Worm (Caenorhabditis elegans) whole organism, L1 larva: Measurements from ENCODE around the gene Y57A10A.29.

Experiments
- C04F5.9 ChIP-seq: sonication (generic microtip); optimal IDR thresholded peaks from 2 replicates; lab custom pipeline; 2016; ENCODE audit warnings: missing genetic modification characterization, missing compliant biosample characterization
- C16A3.4 ChIP-seq: fragments of 150-350 bp; optimal IDR thresholded peaks from 2 replicates; lab custom pipeline; 2014; ENCODE audit warnings: missing biosample characterization, missing genetic modification characterization
- C34B4.2 ChIP-seq: sonication (generic microtip); optimal IDR thresholded peaks from 2 replicates; lab custom pipeline; 2017; ENCODE audit warnings: mild to moderate bottlenecking, missing genetic modification characterization, missing compliant biosample characterization
- F16B12.6 ChIP-seq: fragments of 150-350 bp; optimal IDR thresholded peaks from 2 replicates; lab custom pipeline; 2014; ENCODE audit warnings: missing biosample characterization, missing genetic modification characterization
- Y116A8C.19 ChIP-seq: sonication (generic microtip); optimal IDR thresholded peaks from 2 replicates; lab custom pipeline; 2016; ENCODE audit warnings: missing compliant biosample characterization, missing genetic modification characterization, borderline replicate concordance
- aly-2 ChIP-seq: fragments of 150-350 bp; optimal IDR thresholded peaks from 2 replicates; lab custom pipeline; 2014; ENCODE audit warnings: missing biosample characterization, missing genetic modification characterization
- blmp-1 ChIP-seq: fragments of 150-350 bp; optimal IDR thresholded peaks from 2 replicates; lab custom pipeline; 2014; ENCODE audit warnings: missing biosample characterization, missing genetic modification characterization
- ceh-8 ChIP-seq: fragments of 200-800 bp; sonication (Bioruptor generic); optimal IDR thresholded peaks from 2 replicates; lab custom pipeline; 2018; ENCODE audit warnings: mild to moderate bottlenecking, missing genetic modification characterization, moderate library complexity, missing compliant biosample characterization
- ceh-82 ChIP-seq, 3 experiments: fragments of 150-350 bp in 1 of 3; sonication (generic microtip) in 2 of 3; optimal IDR thresholded peaks; 2 replicates each; lab custom pipeline; 2014 to 2017; ENCODE audit warnings: missing biosample characterization in 3 of 3, missing genetic modification characterization in 3 of 3
- ceh-88 ChIP-seq: fragments of 200-800 bp; sonication (Bioruptor generic); IDR thresholded peaks from 2 replicates; pipeline ENCODE4 v1.3.6; 2022; ENCODE audit warnings: missing genetic modification characterization, missing compliant biosample characterization
- ceh-90 ChIP-seq: sonication (generic microtip); optimal IDR thresholded peaks from 2 replicates; lab custom pipeline; 2016; ENCODE audit warnings: missing genetic modification characterization, missing compliant biosample characterization
- efl-1 ChIP-seq, 4 experiments: fragments of 150-350 bp; optimal IDR thresholded peaks in 3 of 4; peaks in 1 of 4; 1 replicate in 1 of 4; 2 replicates in 3 of 4; lab custom pipeline; 2014; ENCODE audit warnings: missing biosample characterization in 2 of 4, missing genetic modification characterization in 2 of 4, missing genetic modification reagents in 2 of 4
- efl-3 ChIP-seq: fragments of 200-800 bp; sonication (Bioruptor generic); optimal IDR thresholded peaks from 2 replicates; lab custom pipeline; 2018; ENCODE audit warnings: mild to moderate bottlenecking, missing genetic modification characterization, missing compliant biosample characterization
- elt-2 ChIP-seq: sonication (generic microtip); optimal IDR thresholded peaks from 2 replicates; lab custom pipeline; 2016; ENCODE audit warnings: missing genetic modification characterization, mild to moderate bottlenecking, inconsistent platforms, missing compliant biosample characterization, missing genetic modification reagents
- elt-3 ChIP-seq, 6 experiments: fragments of 150-350 bp in 1 of 6; sonication (generic microtip); optimal IDR thresholded peaks; 2 replicates each; lab custom pipeline; 2017 to 2018; ENCODE audit warnings: missing biosample characterization in 6 of 6, missing genetic modification characterization in 6 of 6, inconsistent platforms in 1 of 6
- ets-5 ChIP-seq: fragments of 200-800 bp; sonication (Bioruptor generic); IDR thresholded peaks from 2 replicates; pipeline ENCODE4 v1.3.6; 2022; ENCODE audit warnings: missing genetic modification characterization, missing compliant biosample characterization
- grh-1 ChIP-seq: fragments of 200-800 bp; sonication (Bioruptor generic); IDR thresholded peaks from 2 replicates; pipeline ENCODE4 v1.3.6; 2022; ENCODE audit warnings: missing genetic modification reagents, missing genetic modification characterization, missing compliant biosample characterization
- isw-1 ChIP-seq: fragments of 200-800 bp; sonication (Bioruptor generic); IDR thresholded peaks from 2 replicates; pipeline ENCODE4 v1.3.6; 2022; ENCODE audit warnings: missing genetic modification characterization, missing compliant biosample characterization
- jun-1 ChIP-seq: fragments of 150-350 bp; optimal IDR thresholded peaks from 2 replicates; lab custom pipeline; 2014; ENCODE audit warnings: missing biosample characterization, missing genetic modification reagents, missing genetic modification characterization
- lin-13 ChIP-seq: fragments of 150-350 bp; optimal IDR thresholded peaks from 2 replicates; lab custom pipeline; 2014; ENCODE audit warnings: missing biosample characterization, missing genetic modification reagents, missing genetic modification characterization
- lin-14 ChIP-seq: fragments of 200-800 bp; sonication (Bioruptor generic); optimal IDR thresholded peaks from 2 replicates; lab custom pipeline; 2018; ENCODE audit warnings: mild to moderate bottlenecking, missing genetic modification characterization, moderate library complexity, missing compliant biosample characterization
- lin-35 ChIP-seq, 2 experiments: fragments of 150-350 bp; optimal IDR thresholded peaks; 2 replicates each; lab custom pipeline; 2014; ENCODE audit warnings: missing biosample characterization in 2 of 2, missing genetic modification characterization in 2 of 2, missing genetic modification reagents in 2 of 2
- lin-39 ChIP-seq: fragments of 150-350 bp; optimal IDR thresholded peaks from 2 replicates; lab custom pipeline; 2014; ENCODE audit warnings: missing biosample characterization, missing genetic modification reagents, missing genetic modification characterization
- lir-3 ChIP-seq: sonication (generic microtip); optimal IDR thresholded peaks from 2 replicates; lab custom pipeline; 2016; ENCODE audit warnings: mild to moderate bottlenecking, missing genetic modification characterization, moderate library complexity, missing compliant biosample characterization; ENCODE audit not compliant: poor library complexity
- lsy-2 ChIP-seq, 2 experiments: fragments of 150-350 bp; optimal IDR thresholded peaks; 2 replicates each; lab custom pipeline; 2014; ENCODE audit warnings: missing biosample characterization in 2 of 2, missing genetic modification characterization in 2 of 2
- mef-2 ChIP-seq: fragments of 150-350 bp; optimal IDR thresholded peaks from 2 replicates; lab custom pipeline; 2014; ENCODE audit warnings: missing biosample characterization, missing genetic modification characterization
- mep-1 ChIP-seq: fragments of 150-350 bp; optimal IDR thresholded peaks from 2 replicates; lab custom pipeline; 2014; ENCODE audit warnings: missing biosample characterization, missing genetic modification characterization
- nhr-11 ChIP-seq: fragments of 150-350 bp; optimal IDR thresholded peaks from 2 replicates; lab custom pipeline; 2014; ENCODE audit warnings: missing biosample characterization, missing genetic modification characterization
- nhr-12 ChIP-seq: sonication (generic microtip); optimal IDR thresholded peaks from 2 replicates; lab custom pipeline; 2017; ENCODE audit warnings: missing biosample characterization, missing genetic modification characterization
- nhr-19 ChIP-seq: fragments of 200-800 bp; sonication (Bioruptor generic); conservative IDR thresholded peaks from 2 replicates; pipeline ENCODE4 v1.3.6; 2022; ENCODE audit warnings: missing genetic modification characterization, missing compliant biosample characterization
- nhr-20 ChIP-seq: sonication (generic microtip); optimal IDR thresholded peaks from 2 replicates; lab custom pipeline; 2016; ENCODE audit warnings: mild to moderate bottlenecking, missing genetic modification characterization, missing compliant biosample characterization
- nhr-237 ChIP-seq: fragments of 150-350 bp; optimal IDR thresholded peaks from 2 replicates; lab custom pipeline; 2014; ENCODE audit warnings: missing biosample characterization, missing genetic modification characterization
- nhr-77 ChIP-seq: fragments of 150-350 bp; optimal IDR thresholded peaks from 2 replicates; lab custom pipeline; 2014; ENCODE audit warnings: missing biosample characterization, missing genetic modification characterization
- nhr-85 ChIP-seq: sonication (generic microtip); peaks from one replicate; lab custom pipeline; 2016; ENCODE audit warnings: missing genetic modification characterization, inconsistent platforms, missing compliant biosample characterization
- nhr-90 ChIP-seq: sonication (generic microtip); optimal IDR thresholded peaks from 2 replicates; lab custom pipeline; 2016; ENCODE audit warnings: mild to moderate bottlenecking, missing genetic modification characterization, missing compliant biosample characterization; ENCODE audit not compliant: poor library complexity
- pag-3 ChIP-seq: sonication (generic microtip); optimal IDR thresholded peaks from 2 replicates; lab custom pipeline; 2017; ENCODE audit warnings: missing genetic modification characterization, mild to moderate bottlenecking, missing compliant biosample characterization, antibody characterized with exemption, borderline replicate concordance; ENCODE audit not compliant: insufficient read depth
- pax-3 ChIP-seq: fragments of 200-800 bp; sonication (Bioruptor generic); optimal IDR thresholded peaks from 2 replicates; lab custom pipeline; 2018; ENCODE audit warnings: mild to moderate bottlenecking, missing genetic modification characterization, moderate library complexity, missing compliant biosample characterization
- pqm-1 ChIP-seq: sonication (generic microtip); optimal IDR thresholded peaks from 3 replicates; lab custom pipeline; 2017; ENCODE audit warnings: missing biosample characterization, missing genetic modification characterization
- skn-1 ChIP-seq: fragments of 150-350 bp; optimal IDR thresholded peaks from 2 replicates; lab custom pipeline; 2014; ENCODE audit warnings: missing biosample characterization, missing genetic modification characterization
- snpc-4 ChIP-seq: fragments of 150-350 bp; optimal IDR thresholded peaks from 2 replicates; lab custom pipeline; 2014; ENCODE audit warnings: missing biosample characterization, missing genetic modification characterization
- sox-4 ChIP-seq: sonication (generic microtip); optimal IDR thresholded peaks from 2 replicates; lab custom pipeline; 2016; ENCODE audit warnings: missing genetic modification characterization, missing compliant biosample characterization
- sptf-1 ChIP-seq: fragments of 150-350 bp; optimal IDR thresholded peaks from 2 replicates; lab custom pipeline; 2014; ENCODE audit warnings: missing biosample characterization, missing genetic modification characterization
- sup-37 ChIP-seq: fragments of 200-800 bp; sonication (Bioruptor generic); optimal IDR thresholded peaks from 2 replicates; lab custom pipeline; 2018; ENCODE audit warnings: mild to moderate bottlenecking, missing genetic modification characterization, missing compliant biosample characterization
- swsn-7 ChIP-seq: sonication (generic microtip); optimal IDR thresholded peaks from 2 replicates; lab custom pipeline; 2016; ENCODE audit warnings: missing genetic modification characterization, missing compliant biosample characterization
- tbx-2 ChIP-seq: sonication (generic microtip); optimal IDR thresholded peaks from 2 replicates; lab custom pipeline; 2016; ENCODE audit warnings: missing genetic modification characterization, missing compliant biosample characterization
- tlp-1 ChIP-seq: fragments of 150-350 bp; optimal IDR thresholded peaks from 2 replicates; lab custom pipeline; 2014; ENCODE audit warnings: missing biosample characterization, missing genetic modification characterization
- unc-30 ChIP-seq: sonication (generic microtip); optimal IDR thresholded peaks from 2 replicates; lab custom pipeline; 2017; ENCODE audit warnings: missing biosample characterization, missing genetic modification characterization
- unc-86 ChIP-seq: sonication (generic microtip); optimal IDR thresholded peaks from 2 replicates; lab custom pipeline; 2016; ENCODE audit warnings: missing genetic modification characterization, missing compliant biosample characterization
- unc-98 ChIP-seq: fragments of 200-800 bp; sonication (Bioruptor generic); IDR thresholded peaks from 2 replicates; pipeline ENCODE4 v1.3.6; 2022; ENCODE audit warnings: missing genetic modification characterization, missing compliant biosample characterization
- vab-15 ChIP-seq: sonication (generic microtip); optimal IDR thresholded peaks from 2 replicates; lab custom pipeline; 2017; ENCODE audit warnings: missing genotype, mild to moderate bottlenecking, missing genetic modification characterization, missing compliant biosample characterization
- xbp-1 ChIP-seq: sonication (generic microtip); optimal IDR thresholded peaks from 2 replicates; lab custom pipeline; 2016; ENCODE audit warnings: missing genetic modification characterization, missing compliant biosample characterization
- zip-4 ChIP-seq: fragments of 200-800 bp; sonication (Bioruptor generic); optimal IDR thresholded peaks from 2 replicates; lab custom pipeline; 2018; ENCODE audit warnings: mild to moderate bottlenecking, missing genetic modification characterization, moderate library complexity, missing compliant biosample characterization
- ztf-4 ChIP-seq: fragments of 150-350 bp; optimal IDR thresholded peaks from 2 replicates; lab custom pipeline; 2014; ENCODE audit warnings: missing biosample characterization, missing genetic modification characterization

The Y57A10A.29 gene

DNA sequence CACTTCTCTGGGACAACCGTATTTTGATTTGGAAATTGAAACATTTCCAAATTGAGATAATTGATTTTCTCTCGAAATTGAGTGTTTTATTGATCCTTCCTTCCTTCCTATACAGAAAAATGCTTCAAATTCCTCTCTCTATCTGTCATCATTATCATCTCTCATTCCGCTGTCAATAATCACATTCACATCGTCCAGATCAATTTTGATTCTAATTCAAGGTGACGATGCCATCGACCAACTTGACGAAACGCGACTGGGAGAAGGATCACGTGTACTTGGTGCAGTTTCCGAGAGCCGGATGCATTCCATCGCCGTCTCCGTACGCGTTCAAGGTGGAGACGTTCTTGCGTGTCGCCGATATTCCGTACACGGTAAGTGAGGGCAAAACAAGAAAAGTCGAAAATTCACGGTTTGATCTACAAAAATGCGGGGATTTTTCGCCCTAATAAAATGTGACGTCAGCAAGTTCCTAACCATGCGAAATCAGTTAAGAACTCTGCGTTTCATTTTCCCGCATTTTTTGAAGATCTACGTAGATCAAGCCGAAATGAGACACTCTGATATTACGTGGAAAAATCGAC, 15.3 kb upstream of the Y57A10A.29 start, which contains the start of gene faxc-1:
TSS of gene faxc-1 (plus strand) at position 222 of the 584 bp plus-strand sequence.
- no peak for TF ChIP-seq efl-1 (optimal IDR thresholded peaks at IDR 0.05; lab: Kevin White, UChicago)
- no peak for TF ChIP-seq efl-1 (GFP tag; optimal IDR thresholded peaks at IDR 0.05 in 1 of 2; lab: Kevin White, UChicago)
- TF ChIP-seq pax-3 = no peak
- TF ChIP-seq pag-3 (tag; lab: Kevin White, UChicago) = peak; percentile 59
- no peak for TF ChIP-seq ceh-8 (GFP tag; lab: Kevin White, UChicago)
- no peak for TF ChIP-seq C34B4.2
- no peak for TF ChIP-seq pqm-1 (tag; lab: Kevin White, UChicago)
- peak; percentile 45 for TF ChIP-seq blmp-1
- no peak for TF ChIP-seq nhr-237 (tag; lab: Kevin White, UChicago)
- TF ChIP-seq vab-15 (tag; lab: Kevin White, UChicago) = no peak
- TF ChIP-seq tlp-1 (tag; lab: Kevin White, UChicago) = no peak
- TF ChIP-seq sox-4 (tag; lab: Kevin White, UChicago) = no peak
- TF ChIP-seq F16B12.6 (tag; lab: Kevin White, UChicago) = no peak
- no peak for TF ChIP-seq sptf-1 (tag; lab: Kevin White, UChicago)
- peak in 1 of 2 experiments; percentile 31 for TF ChIP-seq lsy-2 (tag; optimal IDR thresholded peaks at IDR 0.05; lab: Kevin White, UChicago)
- TF ChIP-seq ets-5 = no peak
- no peak for TF ChIP-seq isw-1
- TF ChIP-seq swsn-7 (tag; lab: Kevin White, UChicago) = no peak
- no peak for TF ChIP-seq ceh-88 (GFP tag; lab: Robert Waterston, UW)
- TF ChIP-seq C04F5.9 (tag; lab: Kevin White, UChicago) = no peak
- TF ChIP-seq jun-1 (tag; lab: Kevin White, UChicago) = no peak
- no peak for TF ChIP-seq snpc-4
- TF ChIP-seq nhr-77 (tag; lab: Kevin White, UChicago) = no peak
- no peak for TF ChIP-seq unc-86 (tag; lab: Kevin White, UChicago)
- no peak for TF ChIP-seq ceh-82 (tag; optimal IDR thresholded peaks at IDR 0.05; lab: Kevin White, UChicago)
- TF ChIP-seq elt-3 (tag; optimal IDR thresholded peaks at IDR 0.05; lab: Kevin White, UChicago) = peak in 4 of 6 experiments; percentile 29 to 55 (median 48)
- peak; percentile 47 for TF ChIP-seq lin-14 (GFP tag; lab: Kevin White, UChicago)
- no peak for TF ChIP-seq Y116A8C.19 (tag; lab: Kevin White, UChicago)
- TF ChIP-seq ceh-90 (tag; lab: Kevin White, UChicago) = no peak
- peak; percentile 14; the same call in 1 of the 2 replicates for TF ChIP-seq nhr-19 (GFP tag; lab: Robert Waterston, UW)
- TF ChIP-seq ztf-4 (tag; lab: Kevin White, UChicago) = no peak
- no peak for TF ChIP-seq efl-3 (GFP tag; lab: Kevin White, UChicago)
- TF ChIP-seq tbx-2 (tag; lab: Kevin White, UChicago) = peak; percentile 42
- peak; percentile 43 for TF ChIP-seq nhr-90 (tag; lab: Kevin White, UChicago)
- TF ChIP-seq lir-3 = no peak
- TF ChIP-seq C16A3.4 (tag; lab: Kevin White, UChicago) = no peak
- no peak for TF ChIP-seq zip-4 (GFP tag; lab: Kevin White, UChicago)
- TF ChIP-seq skn-1 (tag; lab: Kevin White, UChicago) = no peak
- no peak for TF ChIP-seq grh-1
- no peak for TF ChIP-seq lin-13 (GFP tag; lab: Kevin White, UChicago)
- no peak for TF ChIP-seq xbp-1 (tag; lab: Kevin White, UChicago)
- peak; percentile 93 for TF ChIP-seq nhr-85 (tag; lab: Kevin White, UChicago)
- no peak for TF ChIP-seq elt-2 (tag; lab: Kevin White, UChicago)
- peak; percentile 41 for TF ChIP-seq nhr-20 (tag; lab: Kevin White, UChicago)
- TF ChIP-seq aly-2 (tag; lab: Kevin White, UChicago) = no peak
- TF ChIP-seq nhr-11 (tag; lab: Kevin White, UChicago) = no peak
- TF ChIP-seq unc-98 (GFP tag; lab: Robert Waterston, UW) = no peak
- TF ChIP-seq mep-1 = no peak
- no peak for TF ChIP-seq sup-37 (GFP tag; lab: Kevin White, UChicago)
- TF ChIP-seq lin-35 (GFP tag; optimal IDR thresholded peaks at IDR 0.05; lab: Kevin White, UChicago) = peak in 1 of 2 experiments; percentile 47
- no peak for TF ChIP-seq nhr-12 (tag; lab: Kevin White, UChicago)
- TF ChIP-seq lin-39 = no peak
- no peak for TF ChIP-seq unc-30 (tag; lab: Kevin White, UChicago)
- no peak for TF ChIP-seq mef-2 (tag; lab: Kevin White, UChicago)
